Comparison of ENCODE assay signal across 1 fruit fly cellular context in the genomic region with DNA sequence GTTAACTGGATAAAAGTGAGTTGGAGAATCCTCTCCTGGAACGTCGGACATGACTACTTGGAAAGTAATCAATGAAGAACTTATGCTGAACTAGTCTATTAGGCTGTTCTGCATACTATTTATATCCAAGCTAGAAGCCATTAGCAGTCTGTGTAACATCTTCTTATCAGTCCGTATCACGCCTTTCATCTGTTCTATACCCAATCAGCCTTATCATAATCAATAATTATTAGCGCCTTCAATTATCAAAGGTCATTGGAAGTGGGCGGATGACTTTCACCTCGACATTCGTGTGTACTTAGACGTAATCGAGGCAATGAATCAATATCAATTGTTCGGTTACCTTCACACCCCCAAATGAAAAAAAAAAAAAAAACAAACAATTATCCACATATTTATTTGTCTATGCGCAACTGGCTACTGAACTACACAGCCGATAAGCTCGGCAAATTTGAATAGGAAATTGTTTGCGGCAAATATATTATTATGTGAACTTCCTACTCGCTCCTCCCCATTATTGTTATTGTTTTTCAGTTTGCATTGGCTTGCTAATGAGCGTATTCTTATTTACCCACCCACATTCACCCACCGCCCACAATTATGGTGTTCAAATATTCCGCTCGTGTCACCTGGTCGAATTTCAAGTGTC.
A peak's percentile ranks its signal among the peaks of the same experiment; 100 is the strongest.
TF ChIP-seq lines count a peak whose summit lies in the region.

A gene (minus strand): TSS at position 51 of the 649 bp plus-strand sequence.
A gene (minus strand): TSS at position 51 of the 649 bp plus-strand sequence.

TF ChIP-seq in whole organism, embryonic, 481 proteins besides CTCF, POLR2A, EP300 and RAD21 (continued from another document and continues in another):
- TF ChIP-seq Stat92E (GFP tag; optimal IDR thresholded peaks at IDR 0.05; lab: Kevin White, UChicago) (no peak), CG15479 (GFP tag; optimal IDR thresholded peaks at IDR 0.05; lab: Kevin White, UChicago) (no peak), tup (GFP tag; optimal IDR thresholded peaks at IDR 0.05; lab: Kevin White, UChicago) (no peak), CG31365 (tag; optimal IDR thresholded peaks at IDR 0.05; lab: Kevin White, UChicago) (no peak), hkb (optimal IDR thresholded peaks at IDR 0.05; lab: Kevin White, UChicago) (no peak), hkb (GFP tag; IDR thresholded peaks at IDR 0.05; lab: Robert Waterston, UW) (0 out of 2 replicates have a peak, but pooled peaks have one; percentile 19), Rfx (GFP tag; IDR thresholded peaks at IDR 0.05; lab: Robert Waterston, UW) (peak; percentile 29; the same call in 1 of the 2 replicates), Eip74EF (GFP tag; optimal IDR thresholded peaks at IDR 0.05; lab: Kevin White, UChicago) (peak in 1 of 2 experiments; percentile 42), gfzf (GFP tag; optimal IDR thresholded peaks at IDR 0.05; lab: Kevin White, UChicago) (no peak), CG15011 (GFP tag; optimal IDR thresholded peaks at IDR 0.05; lab: Kevin White, UChicago) (peak; percentile 23), Vsx1 (GFP tag; optimal IDR thresholded peaks at IDR 0.05; lab: Kevin White, UChicago) (peak; percentile 69), CG11398 (GFP tag; optimal IDR thresholded peaks at IDR 0.05; lab: Kevin White, UChicago) (peak; percentile 54), CoRest (tag; optimal IDR thresholded peaks at IDR 0.05; lab: Kevin White, UChicago) (peak; percentile 1), zen2 (GFP tag; IDR thresholded peaks at IDR 0.05; lab: Robert Waterston, UW; ENCODE audit: partially characterized antibody) (no peak), CG7987 (GFP tag; optimal IDR thresholded peaks at IDR 0.05; lab: Kevin White, UChicago) (peak; percentile 41), Bteb2 (GFP tag; optimal IDR thresholded peaks at IDR 0.05; lab: Kevin White, UChicago) (peak; percentile 14), otp (GFP tag; IDR thresholded peaks at IDR 0.05; lab: Robert Waterston, UW) (peak; percentile 50; the same call in 1 of the 3 replicates), eyg (GFP tag; optimal IDR thresholded peaks at IDR 0.05; lab: Kevin White, UChicago) (no peak), seq (GFP tag; IDR thresholded peaks at IDR 0.05; lab: Robert Waterston, UW) (peak; percentile 24; the same call in 1 of the 2 replicates), CG4360 (GFP tag; IDR thresholded peaks at IDR 0.05; lab: Robert Waterston, UW) (no peak), CG7786 (GFP tag; optimal IDR thresholded peaks at IDR 0.05; lab: Kevin White, UChicago) (no peak), C15 (GFP tag; IDR thresholded peaks at IDR 0.05; lab: Robert Waterston, UW) (no peak), NC2β (GFP tag; optimal IDR thresholded peaks at IDR 0.05; lab: Kevin White, UChicago) (peak; percentile 13), pho (GFP tag; optimal IDR thresholded peaks at IDR 0.05; lab: Kevin White, UChicago) (peak; percentile 32), fd96Cb (tag; optimal IDR thresholded peaks at IDR 0.05; lab: Kevin White, UChicago) (peak; percentile 15), CG17829 (tag; optimal IDR thresholded peaks at IDR 0.05; lab: Kevin White, UChicago) (no peak), dimm (GFP tag; IDR thresholded peaks at IDR 0.05; lab: Robert Waterston, UW) (no peak), Dp (GFP tag; optimal IDR thresholded peaks at IDR 0.05; lab: Kevin White, UChicago) (no peak), sens-2 (GFP tag; IDR thresholded peaks at IDR 0.05; lab: Robert Waterston, UW) (no peak), CG12299 (tag; optimal IDR thresholded peaks at IDR 0.05; lab: Kevin White, UChicago) (no peak), Tbp (GFP tag; optimal IDR thresholded peaks at IDR 0.05; lab: Kevin White, UChicago) (no peak), CG8944 (GFP tag; optimal IDR thresholded peaks at IDR 0.05; lab: Kevin White, UChicago) (no peak), Mad (GFP tag; optimal IDR thresholded peaks at IDR 0.05; lab: Kevin White, UChicago) (no peak), CG4282 (GFP tag; optimal IDR thresholded peaks at IDR 0.05; lab: Kevin White, UChicago) (no peak), CG7271 (tag; optimal IDR thresholded peaks at IDR 0.05; lab: Kevin White, UChicago) (no peak), CG10209 (GFP tag; optimal IDR thresholded peaks at IDR 0.05; lab: Kevin White, UChicago) (peak; percentile 53), CG7745 (tag; optimal IDR thresholded peaks at IDR 0.05; lab: Kevin White, UChicago) (no peak), CG9215 (GFP tag; IDR thresholded peaks at IDR 0.05; lab: Robert Waterston, UW) (no peak), eve (GFP tag; optimal IDR thresholded peaks at IDR 0.05; lab: Kevin White, UChicago) (no peak), CG12391 (tag; optimal IDR thresholded peaks at IDR 0.05; lab: Kevin White, UChicago) (no peak), CG18011 (GFP tag; optimal IDR thresholded peaks at IDR 0.05; lab: Kevin White, UChicago) (peak; percentile 4), Scr (GFP tag; IDR thresholded peaks at IDR 0.05; lab: Robert Waterston, UW; ENCODE audit: partially characterized antibody) (no peak), kni (GFP tag; optimal IDR thresholded peaks at IDR 0.05; lab: Kevin White, UChicago) (no peak), abd-A (tag; optimal IDR thresholded peaks at IDR 0.05; lab: Kevin White, UChicago) (no peak), z (GFP tag; IDR thresholded peaks at IDR 0.05; lab: Robert Waterston, UW) (no peak), CG31224 (GFP tag; IDR thresholded peaks at IDR 0.05; lab: Robert Waterston, UW) (0 out of 2 replicates have a peak, but pooled peaks have one; percentile 5), CG11560 (tag; IDR thresholded peaks at IDR 0.05; lab: Robert Waterston, UW) (no peak), CG2116 (GFP tag; optimal IDR thresholded peaks at IDR 0.05; lab: Kevin White, UChicago) (peak; percentile 14), CG11696 (GFP tag; IDR thresholded peaks at IDR 0.05; lab: Robert Waterston, UW) (no peak), al (GFP tag; IDR thresholded peaks at IDR 0.05; lab: Robert Waterston, UW) (0 out of 2 replicates have a peak, but pooled peaks have one; percentile 11), CG8924 (tag; optimal IDR thresholded peaks at IDR 0.05; lab: Kevin White, UChicago) (no peak), CG6272 (GFP tag; IDR thresholded peaks at IDR 0.05; lab: Robert Waterston, UW) (no peak), prd (optimal IDR thresholded peaks at IDR 0.05; lab: Kevin White, UChicago) (no peak), prd (GFP tag; IDR thresholded peaks at IDR 0.05; lab: Robert Waterston, UW) (no peak), CG5953 (GFP tag; IDR thresholded peaks at IDR 0.05; lab: Robert Waterston, UW) (no peak), Taf1 (GFP tag; IDR thresholded peaks at IDR 0.05; lab: Robert Waterston, UW) (no peak), Camta (GFP tag; optimal IDR thresholded peaks at IDR 0.05; lab: Kevin White, UChicago) (peak; percentile 23), CG8281 (tag; optimal IDR thresholded peaks at IDR 0.05; lab: Kevin White, UChicago) (peak; percentile 13), Hmr (GFP tag; optimal IDR thresholded peaks at IDR 0.05; lab: Kevin White, UChicago) (peak; percentile 65), H15 (GFP tag; IDR thresholded peaks at IDR 0.05; lab: Robert Waterston, UW) (no peak), Lim3 (GFP tag; IDR thresholded peaks at IDR 0.05; lab: Robert Waterston, UW) (no peak), Dfd (GFP tag; optimal IDR thresholded peaks at IDR 0.05; lab: Kevin White, UChicago) (no peak), sc (optimal IDR thresholded peaks at IDR 0.05; lab: Kevin White, UChicago) (no peak), sc (GFP tag; optimal IDR thresholded peaks at IDR 0.05; lab: Kevin White, UChicago) (peak; percentile 7), onecut (GFP tag; IDR thresholded peaks at IDR 0.05; lab: Robert Waterston, UW) (no peak), mirr (GFP tag; optimal IDR thresholded peaks at IDR 0.05; lab: Kevin White, UChicago) (no peak), ap (GFP tag; IDR thresholded peaks at IDR 0.05; lab: Robert Waterston, UW) (no peak), Side (GFP tag; optimal IDR thresholded peaks at IDR 0.05; lab: Kevin White, UChicago) (peak; percentile 3), fd3F (GFP tag; optimal IDR thresholded peaks at IDR 0.05; lab: Kevin White, UChicago) (peak; percentile 7), CG11723 (GFP tag; optimal IDR thresholded peaks at IDR 0.05; lab: Kevin White, UChicago) (no peak), Hsf (GFP tag; optimal IDR thresholded peaks at IDR 0.05; lab: Kevin White, UChicago) (no peak), lov (optimal IDR thresholded peaks at IDR 0.05; lab: Kevin White, UChicago) (no peak), lov (GFP tag; IDR thresholded peaks at IDR 0.05; lab: Robert Waterston, UW) (no peak), tio (GFP tag; optimal IDR thresholded peaks at IDR 0.05; lab: Kevin White, UChicago) (peak; percentile 30), zen (tag; optimal IDR thresholded peaks at IDR 0.05; lab: Kevin White, UChicago) (no peak), CG5245 (GFP tag; optimal IDR thresholded peaks at IDR 0.05; lab: Kevin White, UChicago) (peak; percentile 24), Sry-δ (GFP tag; optimal IDR thresholded peaks at IDR 0.05; lab: Kevin White, UChicago) (peak; percentile 3), ara (GFP tag; IDR thresholded peaks at IDR 0.05; lab: Robert Waterston, UW) (0 out of 2 replicates have a peak, but pooled peaks have one; percentile 39), CG17359 (tag; optimal IDR thresholded peaks at IDR 0.05; lab: Kevin White, UChicago) (no peak), Hr78 (GFP tag; optimal IDR thresholded peaks at IDR 0.05; lab: Kevin White, UChicago) (no peak), Nf-YC (tag; optimal IDR thresholded peaks at IDR 0.05; lab: Kevin White, UChicago) (no peak), CG4707 (GFP tag; optimal IDR thresholded peaks at IDR 0.05; lab: Kevin White, UChicago) (no peak), CG3281 (GFP tag; optimal IDR thresholded peaks at IDR 0.05; lab: Kevin White, UChicago) (peak; percentile 56), Dek (tag; optimal IDR thresholded peaks at IDR 0.05; lab: Kevin White, UChicago) (no peak), CG6854 (GFP tag; optimal IDR thresholded peaks at IDR 0.05; lab: Kevin White, UChicago) (no peak), BtbVII (GFP tag; optimal IDR thresholded peaks at IDR 0.05; lab: Kevin White, UChicago) (peak; percentile 15), PHDP (tag; optimal IDR thresholded peaks at IDR 0.05; lab: Kevin White, UChicago) (peak; percentile 46), CG13296 (GFP tag; optimal IDR thresholded peaks at IDR 0.05; lab: Kevin White, UChicago) (peak; percentile 46), chn (GFP tag; optimal IDR thresholded peaks at IDR 0.05; lab: Kevin White, UChicago) (no peak), Dbx (GFP tag; IDR thresholded peaks at IDR 0.05; lab: Robert Waterston, UW) (no peak), CG10543 (GFP tag; optimal IDR thresholded peaks at IDR 0.05; lab: Kevin White, UChicago) (no peak), CG7963 (GFP tag; IDR thresholded peaks at IDR 0.05; lab: Robert Waterston, UW; ENCODE audit: partially characterized antibody) (no peak), bab2 (GFP tag; optimal IDR thresholded peaks at IDR 0.05; lab: Kevin White, UChicago) (peak; percentile 63), Usf (GFP tag; optimal IDR thresholded peaks at IDR 0.05; lab: Kevin White, UChicago) (no peak), CG12071 (GFP tag; optimal IDR thresholded peaks at IDR 0.05; lab: Kevin White, UChicago) (peak; percentile 31), CG12744 (GFP tag; optimal IDR thresholded peaks at IDR 0.05; lab: Kevin White, UChicago) (no peak), CG4404 (GFP tag; IDR thresholded peaks at IDR 0.05; lab: Robert Waterston, UW) (no peak), caup (GFP tag; optimal IDR thresholded peaks at IDR 0.05; lab: Kevin White, UChicago; ENCODE audit: severe bottlenecking) (peak; percentile 35), CG7357 (GFP tag; IDR thresholded peaks at IDR 0.05; lab: Robert Waterston, UW) (no peak), CG6254 (GFP tag; optimal IDR thresholded peaks at IDR 0.05; lab: Kevin White, UChicago) (no peak), CHES-1-like (GFP tag; optimal IDR thresholded peaks at IDR 0.05; lab: Kevin White, UChicago) (peak; percentile 26), CG12155 (GFP tag; optimal IDR thresholded peaks at IDR 0.05; lab: Kevin White, UChicago) (no peak), lab (GFP tag; optimal IDR thresholded peaks at IDR 0.05; lab: Kevin White, UChicago) (peak; percentile 64), CG18764 (GFP tag; optimal IDR thresholded peaks at IDR 0.05; lab: Kevin White, UChicago) (peak; percentile 48), CG2678 (tag; optimal IDR thresholded peaks at IDR 0.05; lab: Kevin White, UChicago) (peak; percentile 60), CG10979 (tag; optimal IDR thresholded peaks at IDR 0.05; lab: Kevin White, UChicago) (no peak), CG13894 (tag; optimal IDR thresholded peaks at IDR 0.05; lab: Kevin White, UChicago) (no peak), MESR4 (GFP tag; optimal IDR thresholded peaks at IDR 0.05; lab: Kevin White, UChicago) (no peak), jigr1 (GFP tag; IDR thresholded peaks at IDR 0.05; lab: Robert Waterston, UW) (no peak), CG4328 (GFP tag; optimal IDR thresholded peaks at IDR 0.05; lab: Kevin White, UChicago) (no peak), CrebB (tag; optimal IDR thresholded peaks at IDR 0.05; lab: Kevin White, UChicago) (no peak), Bdp1 (GFP tag; optimal IDR thresholded peaks at IDR 0.05; lab: Kevin White, UChicago) (no peak), row (GFP tag; IDR thresholded peaks at IDR 0.05; lab: Robert Waterston, UW) (no peak), CG14710 (tag; optimal IDR thresholded peaks at IDR 0.05; lab: Kevin White, UChicago) (no peak), CG3065 (GFP tag; optimal IDR thresholded peaks at IDR 0.05; lab: Kevin White, UChicago) (no peak), p53 (GFP tag; optimal IDR thresholded peaks at IDR 0.05; lab: Kevin White, UChicago) (no peak), br (optimal IDR thresholded peaks at IDR 0.05; lab: Kevin White, UChicago) (no peak), CG6689 (GFP tag; IDR thresholded peaks at IDR 0.05; lab: Robert Waterston, UW) (no peak), Gsc (GFP tag; IDR thresholded peaks at IDR 0.05; lab: Robert Waterston, UW) (no peak), NK7.1 (GFP tag; optimal IDR thresholded peaks at IDR 0.05; lab: Kevin White, UChicago) (peak; percentile 32), CG33213 (GFP tag; optimal IDR thresholded peaks at IDR 0.05; lab: Kevin White, UChicago) (peak; percentile 21), CG6765 (GFP tag; optimal IDR thresholded peaks at IDR 0.05; lab: Kevin White, UChicago) (no peak), HmgD (GFP tag; optimal IDR thresholded peaks at IDR 0.05; lab: Kevin White, UChicago) (no peak), Nf-YA (GFP tag; IDR thresholded peaks at IDR 0.05; lab: Robert Waterston, UW) (no peak), chif (GFP tag; optimal IDR thresholded peaks at IDR 0.05; lab: Kevin White, UChicago) (peak; percentile 3 to 19), CG3407 (GFP tag; optimal IDR thresholded peaks at IDR 0.05; lab: Kevin White, UChicago) (no peak), bcd (GFP tag; optimal IDR thresholded peaks at IDR 0.05; lab: Kevin White, UChicago) (peak; percentile 10)
